Worm (Caenorhabditis elegans) whole organism, mixed stage, embryonic: Measurements from ENCODE around the gene F20D6.15.

Source experiments
- ces-1 ChIP-seq: fragments of 150-350 bp; optimal IDR thresholded peaks from 2 replicates; lab custom pipeline; 2014; ENCODE audit warnings: missing biosample characterization, missing genetic modification reagents, missing genetic modification characterization
- elt-1 ChIP-seq: sonication (generic microtip); optimal IDR thresholded peaks from 2 replicates; lab custom pipeline; 2017; ENCODE audit warnings: missing genetic modification characterization, mild to moderate bottlenecking, missing compliant biosample characterization, antibody characterized with exemption, moderate library complexity, borderline replicate concordance; ENCODE audit not compliant: insufficient read depth
- lsy-2 ChIP-seq: fragments of 150-350 bp; optimal IDR thresholded peaks from 2 replicates; lab custom pipeline; 2014; ENCODE audit warnings: missing biosample characterization, missing genetic modification characterization
- nhr-2 ChIP-seq: fragments of 150-350 bp; optimal IDR thresholded peaks from 2 replicates; lab custom pipeline; 2014; ENCODE audit warnings: missing biosample characterization, missing genetic modification characterization
- nhr-28 ChIP-seq: fragments of 150-350 bp; optimal IDR thresholded peaks from 2 replicates; lab custom pipeline; 2014; ENCODE audit warnings: missing biosample characterization, missing genetic modification characterization
- nhr-76 ChIP-seq: sonication (generic microtip); optimal IDR thresholded peaks from 2 replicates; lab custom pipeline; 2017; ENCODE audit warnings: missing biosample characterization, missing genetic modification characterization
- pha-4 ChIP-seq: fragments of 150-350 bp; optimal IDR thresholded peaks from 2 replicates; lab custom pipeline; 2018; ENCODE audit warnings: missing biosample characterization, missing genetic modification reagents, missing genetic modification characterization
- snpc-4 ChIP-seq: fragments of 150-350 bp; optimal IDR thresholded peaks from 2 replicates; lab custom pipeline; 2014; ENCODE audit warnings: missing biosample characterization, missing genetic modification characterization
- sptf-1 ChIP-seq: sonication (generic microtip); optimal IDR thresholded peaks from 2 replicates; lab custom pipeline; 2017; ENCODE audit warnings: mild to moderate bottlenecking, missing genetic modification characterization, moderate library complexity, missing compliant biosample characterization
- tbx-8 ChIP-seq: fragments of 200-800 bp; sonication (Bioruptor generic); optimal IDR thresholded peaks from 2 replicates; lab custom pipeline; 2018; ENCODE audit warnings: mild to moderate bottlenecking, missing genetic modification characterization, moderate library complexity, missing compliant biosample characterization
- unc-39 ChIP-seq: fragments of 150-350 bp; optimal IDR thresholded peaks from 2 replicates; lab custom pipeline; 2014; ENCODE audit warnings: missing biosample characterization, missing genetic modification characterization
- unc-62 ChIP-seq: fragments of 150-350 bp; optimal IDR thresholded peaks from 2 replicates; lab custom pipeline; 2014; ENCODE audit warnings: missing biosample characterization, missing genetic modification reagents, missing genetic modification characterization

ce11 chrV:8169150-8169549, 19.1 kb downstream of the F20D6.15 start:
- TF ChIP-seq snpc-4 (tag; lab: Kevin White, UChicago): no peak
- TF ChIP-seq nhr-2 (tag; lab: Kevin White, UChicago): no peak
- TF ChIP-seq elt-1 (tag; lab: Kevin White, UChicago): no peak
- no peak for TF ChIP-seq pha-4 (tag; lab: Kevin White, UChicago)
- no peak for TF ChIP-seq unc-39
- no peak for TF ChIP-seq tbx-8
- TF ChIP-seq nhr-76 (tag; lab: Kevin White, UChicago): no peak
- TF ChIP-seq ces-1 (GFP tag; lab: Kevin White, UChicago): no peak
- TF ChIP-seq unc-62: no peak
- TF ChIP-seq lsy-2 (tag; lab: Kevin White, UChicago): no peak
- no peak for TF ChIP-seq sptf-1 (tag; lab: Kevin White, UChicago)
- TF ChIP-seq nhr-28 (tag; lab: Kevin White, UChicago): no peak
